Fruit fly (Drosophila melanogaster) whole organism, embryonic: Measurements from ENCODE around the gene Tim17b2.

ENCODE experiments used
- Antp ChIP-seq: fragments of 200-800 bp; sonication (Bioruptor generic); optimal IDR thresholded peaks from 3 replicates; lab custom pipeline; 2016; ENCODE audit warnings: missing biosample characterization, missing genetic modification characterization
- CG10147 ChIP-seq: fragments of 200-800 bp; sonication (Bioruptor generic); optimal IDR thresholded peaks from 2 replicates; lab custom pipeline; 2019; ENCODE audit warnings: missing biosample characterization, mild to moderate bottlenecking, missing genetic modification characterization, moderate library complexity
- CG10543 ChIP-seq: fragments of 200-800 bp; sonication (Bioruptor generic); optimal IDR thresholded peaks from 3 replicates; lab custom pipeline; 2017; ENCODE audit warnings: missing biosample characterization, mild to moderate bottlenecking, missing genetic modification characterization, moderate library complexity
- CG11398 ChIP-seq: fragments of 200-800 bp; sonication (Bioruptor generic); optimal IDR thresholded peaks from 2 replicates; lab custom pipeline; 2016; ENCODE audit warnings: missing biosample characterization, missing genetic modification characterization
- CG13123 ChIP-seq: fragments of 200-800 bp; sonication (Bioruptor generic); optimal IDR thresholded peaks from 2 replicates; lab custom pipeline; 2016; ENCODE audit warnings: missing biosample characterization, missing genetic modification characterization
- CG15514 ChIP-seq: fragments of 200-800 bp; sonication (Bioruptor generic); optimal IDR thresholded peaks from 3 replicates; lab custom pipeline; 2017; ENCODE audit warnings: missing biosample characterization, missing genetic modification characterization, mild to moderate bottlenecking, moderate library complexity, missing genetic modification reagents
- CG2875 ChIP-seq: fragments of 200-800 bp; sonication (Bioruptor generic); optimal IDR thresholded peaks from 2 replicates; lab custom pipeline; 2017; ENCODE audit warnings: missing biosample characterization, mild to moderate bottlenecking, missing genetic modification characterization, missing genetic modification reagents
- CG3281 ChIP-seq: fragments of 200-800 bp; sonication (Bioruptor generic); optimal IDR thresholded peaks from 3 replicates; lab custom pipeline; 2017; ENCODE audit warnings: missing biosample characterization, mild to moderate bottlenecking, missing genetic modification characterization
- CG3847 ChIP-seq: fragments of 200-800 bp; sonication (Bioruptor generic); IDR thresholded peaks from 2 replicates; pipeline ENCODE4 v1.3.6; 2022; ENCODE audit warnings: missing biosample characterization, missing genetic modification characterization
- CG4707 ChIP-seq: fragments of 200-800 bp; sonication (Bioruptor generic); optimal IDR thresholded peaks from 2 replicates; lab custom pipeline; 2018; ENCODE audit warnings: missing biosample characterization, mild to moderate bottlenecking, missing genetic modification characterization, moderate library complexity
- CG5180 ChIP-seq: fragments of 200-800 bp; sonication (Bioruptor generic); optimal IDR thresholded peaks from 3 replicates; lab custom pipeline; 2017; ENCODE audit warnings: missing biosample characterization, missing genetic modification characterization, mild to moderate bottlenecking, moderate library complexity, missing genetic modification reagents
- CG6254 ChIP-seq: fragments of 200-800 bp; sonication (Bioruptor generic); optimal IDR thresholded peaks from 3 replicates; lab custom pipeline; 2017; ENCODE audit warnings: mild to moderate bottlenecking, missing biosample characterization, missing genetic modification reagents, missing genetic modification characterization
- CG8924 ChIP-seq: fragments of 200-800 bp; optimal IDR thresholded peaks from 3 replicates; lab custom pipeline; 2019; ENCODE audit warnings: missing biosample characterization, mild to moderate bottlenecking, missing genetic modification characterization, moderate library complexity
- CG9609 ChIP-seq: fragments of 200-800 bp; sonication (Bioruptor generic); optimal IDR thresholded peaks from 3 replicates; lab custom pipeline; 2016; ENCODE audit warnings: missing biosample characterization, missing genetic modification characterization
- CTCF ChIP-seq: fragments of 200-800 bp; sonication (Bioruptor generic); optimal IDR thresholded peaks from 2 replicates; lab custom pipeline; 2017; ENCODE audit warnings: missing biosample characterization, mild to moderate bottlenecking, missing genetic modification characterization, moderate library complexity
- CkIIα-i1 ChIP-seq: fragments of 200-800 bp; sonication (Bioruptor generic); IDR thresholded peaks from 2 replicates; pipeline ENCODE4 v1.3.6; 2022; ENCODE audit warnings: missing biosample characterization, missing genetic modification characterization
- CrebB ChIP-seq: fragments of 200-800 bp; sonication (Bioruptor generic); optimal IDR thresholded peaks from 3 replicates; lab custom pipeline; 2018; ENCODE audit warnings: missing biosample characterization, mild to moderate bottlenecking, missing genetic modification characterization
- Drgx ChIP-seq: fragments of 200-800 bp; sonication (Bioruptor generic); IDR thresholded peaks from 2 replicates; pipeline ENCODE4 v1.3.6; 2022; ENCODE audit warnings: missing biosample characterization, missing genetic modification characterization
- HHEX ChIP-seq: fragments of 200-800 bp; sonication (Bioruptor generic); optimal IDR thresholded peaks from 3 replicates; lab custom pipeline; 2017; ENCODE audit warnings: missing biosample characterization, mild to moderate bottlenecking, missing genetic modification characterization, missing genetic modification reagents
- Hey ChIP-seq: fragments of 200-800 bp; sonication (Bioruptor generic); optimal IDR thresholded peaks from 3 replicates; lab custom pipeline; 2018; ENCODE audit warnings: missing biosample characterization, mild to moderate bottlenecking, missing genetic modification characterization
- Hmr ChIP-seq: fragments of 200-800 bp; sonication (Bioruptor generic); optimal IDR thresholded peaks from 3 replicates; lab custom pipeline; 2017; ENCODE audit warnings: mild to moderate bottlenecking, missing biosample characterization, missing genetic modification reagents, missing genetic modification characterization
- Kr ChIP-seq: fragments of 200-800 bp; sonication (Bioruptor generic); optimal IDR thresholded peaks from 2 replicates; lab custom pipeline; 2017; ENCODE audit warnings: missing biosample characterization, mild to moderate bottlenecking, missing genetic modification characterization
- Med ChIP-seq: fragments of 200-800 bp; sonication (Bioruptor generic); peaks from one replicate; lab custom pipeline; 2016; ENCODE audit warnings: missing biosample characterization, missing genetic modification characterization, mild to moderate bottlenecking, inconsistent platforms, moderate library complexity
- NC2β ChIP-seq: fragments of 200-800 bp; sonication (Bioruptor generic); optimal IDR thresholded peaks from 2 replicates; lab custom pipeline; 2016; ENCODE audit warnings: missing biosample characterization, missing genetic modification characterization
- Nf-YB ChIP-seq: fragments of 200-800 bp; sonication (Bioruptor generic); optimal IDR thresholded peaks from 3 replicates; lab custom pipeline; 2019; ENCODE audit warnings: missing biosample characterization, mild to moderate bottlenecking, missing genetic modification characterization, moderate library complexity
- Rfx ChIP-seq: fragments of 200-800 bp; sonication (Bioruptor generic); IDR thresholded peaks from 2 replicates; pipeline ENCODE4 v1.3.6; 2022; ENCODE audit warnings: missing biosample characterization, missing genetic modification characterization
- Sry-δ ChIP-seq: fragments of 200-800 bp; sonication (Bioruptor generic); optimal IDR thresholded peaks from 2 replicates; lab custom pipeline; 2016; ENCODE audit warnings: missing biosample characterization, missing genetic modification characterization
- Stat92E ChIP-seq, 3 experiments: fragments of >200 bp in 2 of 3; fragments of 200-800 bp in 1 of 3; sonication (Bioruptor generic) in 1 of 3; optimal IDR thresholded peaks; 2 replicates each; lab custom pipeline; 2017 to 2019; ENCODE audit warnings: missing biosample characterization in 3 of 3, missing genetic modification characterization in 3 of 3, mild to moderate bottlenecking in 1 of 3, moderate library complexity in 1 of 3
- bab2 ChIP-seq: fragments of 200-800 bp; sonication (Bioruptor generic); optimal IDR thresholded peaks from 2 replicates; lab custom pipeline; 2016; ENCODE audit warnings: missing biosample characterization, missing genetic modification characterization
- bbx ChIP-seq: fragments of 200-800 bp; sonication (Bioruptor generic); IDR thresholded peaks from 2 replicates; pipeline ENCODE4 v1.3.6; 2022; ENCODE audit warnings: missing biosample characterization, missing genetic modification characterization; ENCODE audit not compliant: partially characterized antibody
- br ChIP-seq: fragments of >200 bp; optimal IDR thresholded peaks from 2 replicates; lab custom pipeline; 2017
- bsh ChIP-seq, 2 experiments: fragments of 200-800 bp; sonication (Bioruptor generic); optimal IDR thresholded peaks; 2 replicates each; lab custom pipeline; 2017 to 2018; ENCODE audit warnings: mild to moderate bottlenecking in 2 of 2, missing biosample characterization in 2 of 2, missing genetic modification characterization in 2 of 2, moderate library complexity in 1 of 2
- chm ChIP-seq: fragments of 200-800 bp; sonication (Bioruptor generic); IDR thresholded peaks from 2 replicates; pipeline ENCODE4 v1.3.6; 2022; ENCODE audit warnings: missing biosample characterization, missing genetic modification characterization
- ci ChIP-seq: fragments of 200-800 bp; sonication (Bioruptor generic); IDR thresholded peaks from 3 replicates; pipeline ENCODE4 v1.3.6; 2022; ENCODE audit warnings: missing biosample characterization, missing genetic modification characterization
- crol ChIP-seq: fragments of 200-800 bp; sonication (Bioruptor generic); IDR thresholded peaks from 2 replicates; pipeline ENCODE4 v1.3.6; 2022; ENCODE audit warnings: missing biosample characterization, missing genetic modification characterization
- cwo ChIP-seq: fragments of 200-800 bp; sonication (Bioruptor generic); optimal IDR thresholded peaks from 3 replicates; lab custom pipeline; 2017; ENCODE audit warnings: missing biosample characterization, missing genetic modification characterization, mild to moderate bottlenecking, moderate library complexity, missing genetic modification reagents
- da ChIP-seq: fragments of 200-800 bp; sonication (Bioruptor generic); optimal IDR thresholded peaks from 2 replicates; lab custom pipeline; 2016; ENCODE audit warnings: missing biosample characterization, missing genetic modification characterization
- disco-r ChIP-seq: fragments of 200-800 bp; sonication (Bioruptor generic); optimal IDR thresholded peaks from 2 replicates; lab custom pipeline; 2016; ENCODE audit warnings: missing biosample characterization, missing genetic modification characterization
- grn ChIP-seq: fragments of 200-800 bp; sonication (Bioruptor generic); optimal IDR thresholded peaks from 3 replicates; lab custom pipeline; 2017; ENCODE audit warnings: missing biosample characterization, missing genetic modification characterization
- knrl ChIP-seq: fragments of 200-800 bp; sonication (Bioruptor generic); IDR thresholded peaks from 3 replicates; pipeline ENCODE4 v1.3.6; 2022; ENCODE audit warnings: missing biosample characterization, missing genetic modification characterization; ENCODE audit not compliant: partially characterized antibody
- maf-S ChIP-seq: fragments of 200-800 bp; sonication (Bioruptor generic); optimal IDR thresholded peaks from 2 replicates; lab custom pipeline; 2016; ENCODE audit warnings: missing biosample characterization, missing genetic modification characterization
- nmo ChIP-seq: fragments of 200-800 bp; sonication (Bioruptor generic); optimal IDR thresholded peaks from 2 replicates; lab custom pipeline; 2018; ENCODE audit warnings: missing biosample characterization, mild to moderate bottlenecking, missing genetic modification characterization, moderate library complexity
- pzg ChIP-seq: fragments of 200-800 bp; sonication (Bioruptor generic); optimal IDR thresholded peaks from 3 replicates; lab custom pipeline; 2018; ENCODE audit warnings: missing biosample characterization, mild to moderate bottlenecking, missing genetic modification characterization, moderate library complexity
- sens-2 ChIP-seq: fragments of 200-800 bp; sonication (Bioruptor generic); IDR thresholded peaks from 2 replicates; pipeline ENCODE4 v1.3.6; 2022; ENCODE audit warnings: missing biosample characterization, missing genetic modification characterization
- sr ChIP-seq: fragments of 200-800 bp; sonication (Bioruptor generic); IDR thresholded peaks from 3 replicates; pipeline ENCODE4 v1.3.6; 2022; ENCODE audit warnings: missing biosample characterization, missing genetic modification characterization
- sug ChIP-seq: fragments of 200-800 bp; optimal IDR thresholded peaks from 2 replicates; lab custom pipeline; 2019; ENCODE audit warnings: missing biosample characterization, mild to moderate bottlenecking, missing genetic modification characterization, moderate library complexity
- tap ChIP-seq: fragments of 200-800 bp; optimal IDR thresholded peaks from 3 replicates; lab custom pipeline; 2019; ENCODE audit warnings: missing biosample characterization, mild to moderate bottlenecking, missing genetic modification characterization, moderate library complexity
- tup ChIP-seq: fragments of 200-800 bp; sonication (Bioruptor generic); optimal IDR thresholded peaks from 2 replicates; lab custom pipeline; 2016; ENCODE audit warnings: missing biosample characterization, mild to moderate bottlenecking, missing genetic modification characterization, moderate library complexity
- zen ChIP-seq: fragments of 200-800 bp; sonication (Bioruptor generic); optimal IDR thresholded peaks from 3 replicates; lab custom pipeline; 2018; ENCODE audit warnings: missing biosample characterization, mild to moderate bottlenecking, missing genetic modification characterization, moderate library complexity
- zfh2 ChIP-seq: fragments of 200-800 bp; sonication (Bioruptor generic); optimal IDR thresholded peaks from 2 replicates; lab custom pipeline; 2016; ENCODE audit warnings: missing biosample characterization, missing genetic modification characterization

The Tim17b2 gene

dm6 chr2L:15499697-15500563, 15.4 kb downstream of the Tim17b2 start (continued):
- TF ChIP-seq grn (GFP tag; lab: Kevin White, UChicago) (no peak), CrebB (tag; lab: Kevin White, UChicago) (no peak), tup (no peak), Hey (tag; lab: Kevin White, UChicago) (peak; percentile 20), CG5180 (GFP tag; lab: Kevin White, UChicago) (no peak), tap (no peak), da (no peak), CG6254 (GFP tag; lab: Kevin White, UChicago) (no peak), zen (tag; lab: Kevin White, UChicago) (no peak), Rfx (no peak), CG13123 (GFP tag; lab: Kevin White, UChicago) (no peak), sr (GFP tag; lab: Robert Waterston, UW) (no peak), cwo (no peak), CG3847 (GFP tag; lab: Robert Waterston, UW) (no peak), Antp (no peak), maf-S (no peak), CG8924 (no peak), disco-r (GFP tag; lab: Kevin White, UChicago) (no peak), ci (GFP tag; lab: Robert Waterston, UW) (peak; percentile 64), CG10543 (GFP tag; lab: Kevin White, UChicago) (peak; percentile 27), CTCF (GFP tag; lab: Kevin White, UChicago) (no peak), CG9609 (GFP tag; lab: Kevin White, UChicago) (no peak), pzg (GFP tag; lab: Kevin White, UChicago) (no peak), CG2875 (GFP tag; lab: Kevin White, UChicago) (no peak), nmo (no peak), sens-2 (GFP tag; lab: Robert Waterston, UW) (peak; percentile 65), crol (GFP tag; lab: Robert Waterston, UW) (no peak; the same call in 1 of the 2 replicates), HHEX (no peak), bbx (GFP tag; lab: Robert Waterston, UW) (no peak), Drgx (GFP tag; lab: Robert Waterston, UW) (no peak), CG15514 (GFP tag; lab: Kevin White, UChicago) (peak; percentile 18), Med (GFP tag; lab: Kevin White, UChicago) (peak; percentile 66), bsh (GFP tag; optimal IDR thresholded peaks at IDR 0.05; lab: Kevin White, UChicago) (no peak), br (lab: Kevin White, UChicago) (no peak), Stat92E (GFP tag; optimal IDR thresholded peaks at IDR 0.05; lab: Kevin White, UChicago) (no peak), CG10147 (GFP tag; lab: Kevin White, UChicago) (no peak), CG3281 (GFP tag; lab: Kevin White, UChicago) (no peak), sug (peak; percentile 85), Sry-δ (GFP tag; lab: Kevin White, UChicago) (no peak), zfh2 (GFP tag; lab: Kevin White, UChicago) (no peak), CG4707 (GFP tag; lab: Kevin White, UChicago) (no peak), NC2β (no peak), Nf-YB (GFP tag; lab: Kevin White, UChicago) (peak; percentile 29), chm (GFP tag; lab: Robert Waterston, UW) (0 out of 2 replicates have a peak, but pooled peaks have one; percentile 20), bab2 (no peak), knrl (GFP tag; lab: Robert Waterston, UW) (no peak), Hmr (no peak), CG11398 (no peak), Kr (GFP tag; lab: Kevin White, UChicago) (no peak), CkIIα-i1 (GFP tag; lab: Robert Waterston, UW) (no peak)
